Worm (Caenorhabditis elegans): ENCODE data around the gene clec-242.

- TF ChIP-seq snpc-4 (GFP tag; optimal IDR thresholded peaks at IDR 0.05) (no peak), snpc-4 (tag; optimal IDR thresholded peaks at IDR 0.05) (no peak), xnd-1 (tag; optimal IDR thresholded peaks at IDR 0.05) (no peak), unc-62 (GFP tag; optimal IDR thresholded peaks at IDR 0.05) (no peak), B0035.1 (tag; optimal IDR thresholded peaks at IDR 0.05) (no peak), lin-40 (tag; optimal IDR thresholded peaks at IDR 0.05) (no peak), ceh-40 (GFP tag; IDR thresholded peaks at IDR 0.05) (no peak), nhr-27 (tag; optimal IDR thresholded peaks at IDR 0.05) (no peak), dpff-1 (tag; optimal IDR thresholded peaks at IDR 0.05) (no peak), snpc-1.1 (tag; optimal IDR thresholded peaks at IDR 0.05; ENCODE audit: insufficient read depth) (no peak)
Measured at ce11 chrV:17236345-17236744, 9.0 kb downstream of the clec-242 start, which contains the start of gene T19C9.10.
